Worm (Caenorhabditis elegans): ENCODE results near the gene sre-46.
A peak's percentile ranks its signal among the peaks of the same experiment; 100 is the strongest.

The sre-46 gene

DNA sequence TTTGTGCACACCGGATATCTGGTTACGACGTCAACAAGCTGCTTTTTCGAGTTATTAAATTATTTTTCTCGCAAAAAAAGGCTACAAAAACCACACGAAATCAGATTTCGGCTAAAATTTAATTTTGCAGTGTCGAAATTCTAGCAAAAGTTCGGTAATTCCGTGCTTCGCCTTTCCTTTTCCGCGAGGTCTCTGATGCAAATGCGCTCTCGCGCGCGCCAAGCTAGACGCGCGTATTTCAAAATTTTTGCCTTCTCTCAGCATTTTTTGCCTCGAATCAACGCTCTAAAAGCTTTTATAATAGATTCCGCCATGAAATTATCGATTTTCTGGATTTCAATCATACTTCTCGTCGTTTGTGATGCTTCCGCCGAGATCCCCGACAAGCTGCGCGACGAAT, 1.6 kb upstream of the sre-46 start, which contains the start of gene Y54G9A.5:
Gene Y54G9A.5 (plus strand): TSS at position 245 of the 400 bp plus-strand sequence.
- TF ChIP-seq F13C5.2 (tag; optimal IDR thresholded peaks at IDR 0.05) = no peak
- no peak for TF ChIP-seq tbx-11 (GFP tag; IDR thresholded peaks at IDR 0.05)
- no peak for TF ChIP-seq pes-1 (GFP tag; IDR thresholded peaks at IDR 0.05)
- no peak for TF ChIP-seq scrt-1 (GFP tag; IDR thresholded peaks at IDR 0.05)
- no peak for TF ChIP-seq sea-1 (GFP tag; conservative IDR thresholded peaks at IDR 0.05)
- TF ChIP-seq hnd-1 (tag; optimal IDR thresholded peaks at IDR 0.05) = no peak
- no peak for TF ChIP-seq ama-1 (optimal IDR thresholded peaks at IDR 0.05)
- no peak for TF ChIP-seq tra-4 (tag; optimal IDR thresholded peaks at IDR 0.05)
- no peak for TF ChIP-seq ceh-13 (GFP tag; optimal IDR thresholded peaks at IDR 0.05)
- no peak for TF ChIP-seq hmbx-1 (tag; optimal IDR thresholded peaks at IDR 0.05)
- TF ChIP-seq flt-1 (GFP tag; IDR thresholded peaks at IDR 0.05) = no peak
- TF ChIP-seq tbx-37 (GFP tag; conservative IDR thresholded peaks at IDR 0.05) = no peak
- no peak for TF ChIP-seq ceh-36 (tag; optimal IDR thresholded peaks at IDR 0.05)
- no peak for TF ChIP-seq aly-1 (tag; optimal IDR thresholded peaks at IDR 0.05)
- TF ChIP-seq B0310.2 (tag; optimal IDR thresholded peaks at IDR 0.05) = no peak
- TF ChIP-seq ets-7 (tag; optimal IDR thresholded peaks at IDR 0.05) = no peak
- TF ChIP-seq hmg-4 (GFP tag; optimal IDR thresholded peaks at IDR 0.05) = no peak

DNA sequence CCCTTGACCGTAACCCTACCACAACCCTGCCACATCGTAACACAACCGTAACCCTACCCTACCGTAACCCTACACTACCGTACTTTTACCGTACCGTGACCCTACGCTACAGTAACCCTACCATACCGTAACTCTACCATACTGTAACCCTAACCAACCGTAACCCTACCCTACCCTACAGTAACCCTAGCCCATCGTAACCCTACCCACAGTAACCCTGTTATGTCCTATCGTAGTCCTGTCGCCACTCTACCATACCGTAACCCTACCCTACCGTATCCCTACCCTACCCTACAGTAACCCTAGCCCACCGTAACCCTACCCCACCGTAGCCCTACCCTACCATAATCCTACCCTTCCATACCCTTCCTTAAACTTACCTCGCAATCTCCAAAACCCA, 468 bp downstream of the sre-46 start:
- TF ChIP-seq hnd-1 (tag; optimal IDR thresholded peaks at IDR 0.05) (no peak), ceh-13 (GFP tag; optimal IDR thresholded peaks at IDR 0.05) (no peak), hmbx-1 (tag; optimal IDR thresholded peaks at IDR 0.05) (no peak), tbx-11 (GFP tag; IDR thresholded peaks at IDR 0.05) (no peak), sea-1 (GFP tag; conservative IDR thresholded peaks at IDR 0.05) (no peak), ets-7 (tag; optimal IDR thresholded peaks at IDR 0.05) (no peak), scrt-1 (GFP tag; IDR thresholded peaks at IDR 0.05) (no peak), tra-4 (tag; optimal IDR thresholded peaks at IDR 0.05) (no peak), F13C5.2 (tag; optimal IDR thresholded peaks at IDR 0.05) (no peak), hmg-4 (GFP tag; optimal IDR thresholded peaks at IDR 0.05) (no peak), aly-1 (tag; optimal IDR thresholded peaks at IDR 0.05) (no peak), pes-1 (GFP tag; IDR thresholded peaks at IDR 0.05) (no peak)

DNA sequence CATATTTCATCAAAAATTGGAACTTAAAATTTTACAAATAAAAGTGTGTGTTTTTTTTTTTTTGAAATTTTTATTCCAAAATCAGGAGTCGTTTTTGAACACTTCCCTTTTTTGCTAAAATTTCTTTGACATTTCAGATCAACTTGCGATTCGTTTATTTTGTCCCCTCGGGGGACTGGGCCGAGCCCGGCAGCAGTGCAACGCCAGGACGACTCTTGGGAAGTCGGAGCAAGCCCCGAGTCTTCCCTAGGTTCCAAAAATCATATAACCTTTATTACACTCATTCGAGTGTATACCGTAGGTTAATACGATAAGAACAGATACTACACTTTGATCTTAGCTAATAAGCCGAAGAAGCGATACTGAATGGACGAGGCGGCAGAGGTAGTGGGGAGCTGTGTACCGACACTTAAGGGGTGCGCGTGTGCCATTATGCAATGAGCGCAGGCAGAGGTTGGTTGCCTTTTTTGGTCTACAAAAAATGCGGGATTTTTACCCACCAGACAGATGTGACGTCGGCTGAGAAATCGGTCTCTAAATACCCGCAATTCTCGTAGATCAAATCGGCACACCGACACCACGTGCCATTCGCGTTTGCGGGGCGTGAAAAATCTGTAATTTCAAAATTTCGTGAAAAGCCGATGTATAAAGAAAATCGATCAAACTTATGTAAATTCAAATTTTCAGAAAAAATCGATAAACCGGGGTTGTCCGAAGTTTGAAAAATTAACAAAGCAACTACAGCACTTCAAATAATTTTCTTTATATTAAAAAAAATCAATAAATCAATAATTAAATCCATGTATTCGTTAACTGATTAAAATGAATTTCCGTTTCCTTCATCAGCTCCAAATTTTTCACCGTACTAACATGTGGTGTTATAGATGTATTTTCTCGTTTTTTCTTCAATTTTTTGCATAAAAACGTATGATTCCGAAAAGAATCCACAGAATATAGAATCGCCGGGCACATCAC, 3.4 kb downstream of the sre-46 start:
- no peak for TF ChIP-seq sea-1 (GFP tag; conservative IDR thresholded peaks at IDR 0.05)
- no peak for TF ChIP-seq hmbx-1 (tag; optimal IDR thresholded peaks at IDR 0.05)
- no peak for TF ChIP-seq pes-1 (GFP tag; IDR thresholded peaks at IDR 0.05)
- TF ChIP-seq tbx-11 (GFP tag; IDR thresholded peaks at IDR 0.05) = no peak
- TF ChIP-seq ama-1 (optimal IDR thresholded peaks at IDR 0.05) = no peak
- TF ChIP-seq tbx-37 (GFP tag; conservative IDR thresholded peaks at IDR 0.05) = no peak
- no peak for TF ChIP-seq scrt-1 (GFP tag; IDR thresholded peaks at IDR 0.05)

DNA sequence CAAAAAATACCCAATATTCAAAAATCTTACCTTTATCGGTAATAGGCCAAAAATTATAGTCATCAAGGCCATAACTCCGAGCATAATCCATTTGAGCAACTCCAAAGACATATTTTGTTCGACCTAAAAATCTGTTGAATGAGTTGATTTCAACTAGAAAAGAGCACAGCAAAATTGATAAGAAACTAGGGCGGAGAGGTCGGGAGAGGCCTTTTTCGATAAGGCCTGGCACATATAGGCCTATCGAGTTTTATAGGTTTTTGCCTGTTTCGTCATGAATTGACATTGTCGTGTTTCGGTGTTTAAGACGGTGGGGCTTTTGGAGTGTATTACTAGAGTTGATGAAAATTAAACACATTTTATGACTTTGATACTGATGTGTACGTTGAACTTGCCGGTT, 5.4 kb downstream of the sre-46 start, which contains the start of gene zipt-2.3:
Gene zipt-2.3 (minus strand): TSS at position 147 of the 400 bp plus-strand sequence.
- TF ChIP-seq F13C5.2 (tag; optimal IDR thresholded peaks at IDR 0.05) (no peak), aly-1 (tag; optimal IDR thresholded peaks at IDR 0.05) (no peak), sea-1 (GFP tag; conservative IDR thresholded peaks at IDR 0.05) (no peak), hmbx-1 (tag; optimal IDR thresholded peaks at IDR 0.05) (no peak), B0310.2 (tag; optimal IDR thresholded peaks at IDR 0.05) (no peak), tra-4 (tag; optimal IDR thresholded peaks at IDR 0.05) (no peak), ceh-13 (GFP tag; optimal IDR thresholded peaks at IDR 0.05) (no peak), hnd-1 (tag; optimal IDR thresholded peaks at IDR 0.05) (no peak), tbx-11 (GFP tag; IDR thresholded peaks at IDR 0.05) (no peak), hmg-4 (GFP tag; optimal IDR thresholded peaks at IDR 0.05) (no peak)

DNA sequence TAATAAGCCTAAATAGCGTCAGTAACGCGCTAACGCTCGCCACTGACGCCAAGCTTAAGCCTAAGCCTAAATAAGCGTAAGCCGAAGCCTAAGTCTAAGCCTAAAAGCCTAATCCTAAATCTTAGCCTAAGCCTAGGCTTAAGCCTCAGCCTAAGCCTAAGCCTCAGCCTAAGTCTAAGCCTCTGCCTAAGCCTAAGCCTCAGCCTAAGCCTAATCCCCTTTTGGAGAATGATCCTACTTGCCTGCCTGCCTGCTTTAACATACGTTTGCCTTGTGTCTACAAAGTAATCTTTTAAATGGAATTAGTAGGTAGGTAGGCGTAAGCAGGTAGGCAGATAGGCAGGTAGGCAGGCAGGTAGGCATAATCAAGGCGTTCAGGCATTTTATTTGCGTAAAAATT, 5.8 kb downstream of the sre-46 start:
- TF ChIP-seq scrt-1 (GFP tag; IDR thresholded peaks at IDR 0.05) (0 out of 2 replicates have a peak, but pooled peaks have one; percentile 11), ets-7 (tag; optimal IDR thresholded peaks at IDR 0.05) (no peak), ceh-36 (tag; optimal IDR thresholded peaks at IDR 0.05) (peak; percentile 95)

DNA sequence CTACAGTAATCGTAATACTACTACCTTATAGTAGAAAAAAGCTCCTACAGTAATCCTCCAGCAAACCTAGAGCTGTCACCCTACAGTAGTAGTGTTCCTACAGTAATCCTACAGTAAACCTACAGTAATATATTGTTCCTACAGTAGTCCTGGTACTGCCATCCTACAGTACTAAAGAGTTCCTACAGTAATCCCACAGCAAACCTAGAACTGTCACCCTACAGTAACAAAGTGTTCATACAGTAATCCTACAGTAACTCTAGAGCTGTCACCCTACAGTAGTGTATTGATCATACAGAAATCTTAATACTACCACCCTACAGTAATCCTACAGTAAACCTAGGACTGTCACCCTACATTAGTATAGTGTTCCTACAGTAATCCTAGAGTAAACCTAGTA, 7.9 kb downstream of the sre-46 start:
- TF ChIP-seq pes-1 (GFP tag; IDR thresholded peaks at IDR 0.05) = no peak
- no peak for TF ChIP-seq hmbx-1 (tag; optimal IDR thresholded peaks at IDR 0.05)
- TF ChIP-seq sea-1 (GFP tag; conservative IDR thresholded peaks at IDR 0.05) = no peak
- TF ChIP-seq ama-1 (optimal IDR thresholded peaks at IDR 0.05) = no peak
- TF ChIP-seq B0310.2 (tag; optimal IDR thresholded peaks at IDR 0.05) = no peak
- no peak for TF ChIP-seq ets-7 (tag; optimal IDR thresholded peaks at IDR 0.05)

DNA sequence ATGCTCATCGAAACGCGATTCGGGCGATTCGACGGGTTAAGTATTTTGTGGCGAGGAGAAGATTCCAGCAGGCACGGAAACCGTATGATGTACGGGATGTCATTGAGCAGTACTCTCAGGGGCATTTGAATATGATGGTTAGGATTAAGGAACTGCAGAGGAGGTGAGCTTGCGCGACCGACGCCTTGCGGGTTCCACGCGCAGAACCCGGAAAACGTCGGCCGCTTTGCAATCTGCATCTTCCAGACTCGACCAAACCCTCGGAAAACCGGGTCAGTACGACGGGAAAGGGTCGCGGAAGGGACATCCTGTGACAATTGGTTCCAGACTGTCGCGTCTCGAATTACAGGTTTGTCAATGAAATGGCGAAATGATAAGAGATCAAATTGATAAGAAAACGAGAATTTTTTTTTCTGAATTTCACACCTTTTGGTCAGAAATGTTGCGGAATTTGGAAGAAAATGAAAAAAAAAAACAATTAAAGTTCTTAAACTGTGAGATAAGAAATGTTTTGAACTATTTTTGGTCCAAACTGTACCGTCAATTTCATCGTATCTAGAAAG, 9.5 kb downstream of the sre-46 start:
- no peak for TF ChIP-seq ceh-36 (tag; optimal IDR thresholded peaks at IDR 0.05)
- no peak for TF ChIP-seq B0310.2 (tag; optimal IDR thresholded peaks at IDR 0.05)
- TF ChIP-seq tbx-11 (GFP tag; IDR thresholded peaks at IDR 0.05) = no peak
- TF ChIP-seq F13C5.2 (tag; optimal IDR thresholded peaks at IDR 0.05) = no peak
- TF ChIP-seq scrt-1 (GFP tag; IDR thresholded peaks at IDR 0.05) = no peak
- no peak for TF ChIP-seq aly-1 (tag; optimal IDR thresholded peaks at IDR 0.05)
- TF ChIP-seq ceh-13 (GFP tag; optimal IDR thresholded peaks at IDR 0.05) = no peak
- no peak for TF ChIP-seq tbx-37 (GFP tag; conservative IDR thresholded peaks at IDR 0.05)
- no peak for TF ChIP-seq hmg-4 (GFP tag; optimal IDR thresholded peaks at IDR 0.05)
- TF ChIP-seq tra-4 (tag; optimal IDR thresholded peaks at IDR 0.05) = no peak
- no peak for TF ChIP-seq ets-7 (tag; optimal IDR thresholded peaks at IDR 0.05)
- no peak for TF ChIP-seq sea-1 (GFP tag; conservative IDR thresholded peaks at IDR 0.05)
- TF ChIP-seq hmbx-1 (tag; optimal IDR thresholded peaks at IDR 0.05) = no peak
- no peak for TF ChIP-seq ama-1 (optimal IDR thresholded peaks at IDR 0.05)
- no peak for TF ChIP-seq hnd-1 (tag; optimal IDR thresholded peaks at IDR 0.05)
- no peak for TF ChIP-seq flt-1 (GFP tag; IDR thresholded peaks at IDR 0.05)
- no peak for TF ChIP-seq pes-1 (GFP tag; IDR thresholded peaks at IDR 0.05)
